Worm (Caenorhabditis elegans) whole organism, late embryonic: ENCODE data around the gene mrpl-44.

Source experiments
- K02D7.2 ChIP-seq: sonication (generic microtip); optimal IDR thresholded peaks from 2 replicates; lab custom pipeline; 2017; ENCODE audit warnings: mild to moderate bottlenecking, missing genetic modification characterization, missing compliant biosample characterization
- ahr-1 ChIP-seq: sonication (generic microtip); optimal IDR thresholded peaks from 2 replicates; lab custom pipeline; 2016; ENCODE audit warnings: missing genetic modification characterization, missing compliant biosample characterization
- ceh-19 ChIP-seq: fragments of 200-800 bp; sonication (Bioruptor generic); optimal IDR thresholded peaks from 2 replicates; lab custom pipeline; 2018; ENCODE audit warnings: mild to moderate bottlenecking, missing genetic modification characterization, missing compliant biosample characterization
- ceh-9 ChIP-seq: sonication (generic microtip); optimal IDR thresholded peaks from 2 replicates; lab custom pipeline; 2016; ENCODE audit warnings: mild to moderate bottlenecking, missing genetic modification characterization, inconsistent platforms, missing compliant biosample characterization
- hlh-30 ChIP-seq: sonication (generic microtip); optimal IDR thresholded peaks from 2 replicates; lab custom pipeline; 2017; ENCODE audit warnings: antibody characterized with exemption, missing genetic modification characterization, missing compliant biosample characterization; ENCODE audit not compliant: insufficient read depth
- mec-3 ChIP-seq: sonication (generic microtip); optimal IDR thresholded peaks from 2 replicates; lab custom pipeline; 2016; ENCODE audit warnings: borderline replicate concordance, missing genetic modification characterization, missing compliant biosample characterization
- pha-4 ChIP-seq: fragments of 150-350 bp; optimal IDR thresholded peaks from 2 replicates; lab custom pipeline; 2018; ENCODE audit warnings: missing biosample characterization, missing genetic modification reagents, missing genetic modification characterization
- sox-4 ChIP-seq: sonication (generic microtip); optimal IDR thresholded peaks from 2 replicates; lab custom pipeline; 2017; ENCODE audit warnings: mild to moderate bottlenecking, missing genetic modification characterization, inconsistent platforms, missing compliant biosample characterization

DNA sequence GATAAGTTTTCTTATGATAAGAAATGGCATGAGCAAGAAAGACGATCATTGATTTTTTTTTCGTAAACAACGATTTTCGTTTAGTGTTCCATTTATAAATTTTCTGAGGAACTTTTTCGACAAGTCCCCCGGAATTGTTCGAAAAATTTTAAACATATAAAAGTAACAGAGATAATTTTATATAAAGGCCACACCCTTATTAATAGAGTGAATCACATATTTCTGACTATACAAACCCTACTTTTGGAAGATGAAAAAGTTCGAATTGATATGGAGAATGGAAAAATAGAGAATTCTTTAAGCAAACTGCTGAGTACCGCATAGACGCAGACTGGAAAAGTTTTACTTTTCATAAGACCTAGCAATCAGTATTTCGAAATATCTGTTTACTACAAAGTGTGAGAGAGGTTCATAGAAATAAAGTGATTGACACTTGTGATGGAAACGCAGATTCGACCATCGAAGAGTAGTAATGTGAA, 38.0 kb downstream of the mrpl-44 start:
- TF ChIP-seq ahr-1 (no peak), ceh-19 (GFP tag; lab: Kevin White, UChicago) (no peak), hlh-30 (no peak), K02D7.2 (tag; lab: Kevin White, UChicago) (peak; percentile 27), sox-4 (tag; lab: Kevin White, UChicago) (no peak), pha-4 (tag; lab: Kevin White, UChicago) (no peak), ceh-9 (tag; lab: Kevin White, UChicago) (no peak), mec-3 (tag; lab: Kevin White, UChicago) (no peak)
